Worm (Caenorhabditis elegans): ENCODE data around the gene srh-276.

The srh-276 gene

ce11 chrV:15569702-15570430, 40.7 kb downstream of the srh-276 start, which contains the start of gene lsm-5:
Gene lsm-5 (plus strand): TSS chrV:15570380.
- TF ChIP-seq ceh-19 (GFP tag; optimal IDR thresholded peaks at IDR 0.05) (no peak), pax-1 (tag; optimal IDR thresholded peaks at IDR 0.05) (no peak), pqm-1 (tag; optimal IDR thresholded peaks at IDR 0.05) (no peak), ztf-16 (tag; optimal IDR thresholded peaks at IDR 0.05) (no peak), ceh-31 (tag; optimal IDR thresholded peaks at IDR 0.05) (no peak), C08G9.2 (tag; optimal IDR thresholded peaks at IDR 0.05) (no peak), npax-4 (tag; optimal IDR thresholded peaks at IDR 0.05) (no peak), hlh-6 (tag; optimal IDR thresholded peaks at IDR 0.05) (no peak), ceh-9 (tag; optimal IDR thresholded peaks at IDR 0.05) (no peak), pag-3 (tag; optimal IDR thresholded peaks at IDR 0.05; ENCODE audit: borderline replicate concordance) (no peak), fax-1 (tag; optimal IDR thresholded peaks at IDR 0.05) (no peak), ama-1 (optimal IDR thresholded peaks at IDR 0.05) (no peak), K09A11.1 (tag; optimal IDR thresholded peaks at IDR 0.05; ENCODE audit: insufficient read depth) (no peak), zip-5 (tag; optimal IDR thresholded peaks at IDR 0.05) (no peak)

- TF ChIP-seq lin-11 (tag; optimal IDR thresholded peaks at IDR 0.05) (no peak), ceh-6 (GFP tag; optimal IDR thresholded peaks at IDR 0.05) (no peak), hlh-13 (GFP tag; optimal IDR thresholded peaks at IDR 0.05) (no peak), pax-1 (tag; optimal IDR thresholded peaks at IDR 0.05) (no peak)
These were observed 41.9 kb downstream of the srh-276 start, which contains the start of gene fbxa-95 for ce11 chrV:15571006-15571526. Gene fbxa-95 (plus strand): TSS chrV:15571476.

ce11 chrV:15572613-15573012, 43.4 kb downstream of the srh-276 start, which contains the start of gene fbxa-94:
Gene fbxa-94 (plus strand): TSS chrV:15572913.
- TF ChIP-seq tbx-7 (tag; optimal IDR thresholded peaks at IDR 0.05) (no peak), ama-1 (optimal IDR thresholded peaks at IDR 0.05) (no peak), pros-1 (tag; optimal IDR thresholded peaks at IDR 0.05) (no peak), dve-1 (tag; optimal IDR thresholded peaks at IDR 0.05) (no peak), nfya-1 (tag; optimal IDR thresholded peaks at IDR 0.05) (peak; percentile 6)

ce11 chrV:15575305-15575704, 46.1 kb downstream of the srh-276 start, which contains the start of gene mdt-28:
Gene mdt-28 (minus strand): TSS chrV:15575405.
- TF ChIP-seq elt-4 (tag; optimal IDR thresholded peaks at IDR 0.05) (no peak), sox-4 (tag; optimal IDR thresholded peaks at IDR 0.05) (no peak), lin-11 (tag; optimal IDR thresholded peaks at IDR 0.05) (no peak), ceh-2 (tag; optimal IDR thresholded peaks at IDR 0.05) (no peak), ceh-6 (GFP tag; optimal IDR thresholded peaks at IDR 0.05) (no peak), F13H6.1 (tag; optimal IDR thresholded peaks at IDR 0.05) (no peak), hlh-15 (tag; optimal IDR thresholded peaks at IDR 0.05) (no peak), odd-2 (tag; optimal IDR thresholded peaks at IDR 0.05) (no peak), pha-2 (tag; optimal IDR thresholded peaks at IDR 0.05) (no peak), unc-55 (GFP tag; optimal IDR thresholded peaks at IDR 0.05) (no peak), ceh-24 (tag; optimal IDR thresholded peaks at IDR 0.05) (no peak), fkh-6 (tag; optimal IDR thresholded peaks at IDR 0.05) (no peak), fkh-10 (GFP tag; optimal IDR thresholded peaks at IDR 0.05) (no peak), ceh-31 (tag; optimal IDR thresholded peaks at IDR 0.05) (no peak), nhr-232 (tag; optimal IDR thresholded peaks at IDR 0.05) (no peak), ceh-48 (tag; optimal IDR thresholded peaks at IDR 0.05) (no peak), ceh-18 (tag; optimal IDR thresholded peaks at IDR 0.05) (no peak), sdc-2 (tag; optimal IDR thresholded peaks at IDR 0.05) (no peak), ama-1 (optimal IDR thresholded peaks at IDR 0.05) (no peak)
